Worm (Caenorhabditis elegans) whole organism, L3 larva: ENCODE data around the gene srh-134.
"Not testable (repeated sequence)": the region's sequence is repeated elsewhere in the genome, so short reads cannot be mapped to it uniquely, and the experiment has no call there.

Source experiments
- ZK546.5 ChIP-seq: sonication (generic microtip); optimal IDR thresholded peaks from 2 replicates; lab custom pipeline; 2017; ENCODE audit warnings: missing biosample characterization, missing genetic modification characterization
- aly-2 ChIP-seq: fragments of 150-350 bp; optimal IDR thresholded peaks from 2 replicates; lab custom pipeline; 2014; ENCODE audit warnings: missing biosample characterization, missing genetic modification characterization
- ama-1 ChIP-seq: fragments of 150-350 bp; optimal IDR thresholded peaks from 2 replicates; lab custom pipeline; 2018
- ceh-16 ChIP-seq: sonication (generic microtip); optimal IDR thresholded peaks from 2 replicates; lab custom pipeline; 2017; ENCODE audit warnings: missing biosample characterization, missing genetic modification characterization
- ceh-82 ChIP-seq: fragments of 150-350 bp; optimal IDR thresholded peaks from 2 replicates; lab custom pipeline; 2014; ENCODE audit warnings: missing biosample characterization, missing genetic modification characterization
- egl-27 ChIP-seq: sonication (generic microtip); optimal IDR thresholded peaks from 4 replicates; lab custom pipeline; 2017; ENCODE audit warnings: missing biosample characterization, missing genetic modification reagents, missing genetic modification characterization
- egl-5 ChIP-seq: fragments of 150-350 bp; optimal IDR thresholded peaks from 2 replicates; lab custom pipeline; 2017; ENCODE audit warnings: missing biosample characterization, missing genetic modification reagents, missing genetic modification characterization, inconsistent platforms
- elt-1 ChIP-seq: fragments of 150-350 bp; optimal IDR thresholded peaks from 2 replicates; lab custom pipeline; 2014; ENCODE audit warnings: missing biosample characterization, missing genetic modification characterization
- elt-2 ChIP-seq: sonication (generic microtip); optimal IDR thresholded peaks from 2 replicates; lab custom pipeline; 2016; ENCODE audit warnings: missing genetic modification reagents, mild to moderate bottlenecking, missing genetic modification characterization, missing compliant biosample characterization
- fkh-10 ChIP-seq: sonication (generic microtip); optimal IDR thresholded peaks from 2 replicates; lab custom pipeline; 2017; ENCODE audit warnings: missing biosample characterization, missing genetic modification reagents, missing genetic modification characterization
- fkh-2 ChIP-seq: fragments of 150-350 bp; optimal IDR thresholded peaks from 2 replicates; lab custom pipeline; 2014; ENCODE audit warnings: missing biosample characterization, missing genetic modification reagents, missing genetic modification characterization
- fos-1 ChIP-seq: fragments of 150-350 bp; optimal IDR thresholded peaks from 2 replicates; lab custom pipeline; 2014; ENCODE audit warnings: missing biosample characterization, missing genetic modification characterization
- jun-1 ChIP-seq: fragments of 150-350 bp; optimal IDR thresholded peaks from 2 replicates; lab custom pipeline; 2014; ENCODE audit warnings: missing biosample characterization, missing genetic modification reagents, missing genetic modification characterization
- lin-15B ChIP-seq: fragments of 150-350 bp; optimal IDR thresholded peaks from 2 replicates; lab custom pipeline; 2014; ENCODE audit warnings: missing biosample characterization, missing genetic modification characterization
- lsy-12 ChIP-seq: sonication (generic microtip); optimal IDR thresholded peaks from 2 replicates; lab custom pipeline; 2016; ENCODE audit warnings: mild to moderate bottlenecking, missing genetic modification characterization, missing compliant biosample characterization
- mdl-1 ChIP-seq: fragments of 150-350 bp; optimal IDR thresholded peaks from 2 replicates; lab custom pipeline; 2014; ENCODE audit warnings: missing biosample characterization, missing genetic modification characterization
- nfya-1 ChIP-seq: sonication (generic microtip); optimal IDR thresholded peaks from 2 replicates; lab custom pipeline; 2017; ENCODE audit warnings: missing genetic modification characterization, mild to moderate bottlenecking, missing compliant biosample characterization, antibody characterized with exemption, moderate library complexity; ENCODE audit not compliant: insufficient read depth
- nhr-11 ChIP-seq: fragments of 150-350 bp; optimal IDR thresholded peaks from 2 replicates; lab custom pipeline; 2014; ENCODE audit warnings: missing biosample characterization, missing genetic modification characterization
- nhr-12 ChIP-seq: fragments of 150-350 bp; optimal IDR thresholded peaks from 2 replicates; lab custom pipeline; 2014; ENCODE audit warnings: missing biosample characterization, missing genetic modification characterization
- nhr-23 ChIP-seq: fragments of 150-350 bp; optimal IDR thresholded peaks from 2 replicates; lab custom pipeline; 2014; ENCODE audit warnings: missing biosample characterization, missing genetic modification reagents, missing genetic modification characterization
- nhr-237 ChIP-seq: fragments of 150-350 bp; optimal IDR thresholded peaks from 2 replicates; lab custom pipeline; 2014; ENCODE audit warnings: missing biosample characterization, missing genetic modification characterization
- nhr-43 ChIP-seq: sonication (generic microtip); optimal IDR thresholded peaks from 2 replicates; lab custom pipeline; 2016; ENCODE audit warnings: mild to moderate bottlenecking, missing genetic modification characterization, missing compliant biosample characterization; ENCODE audit not compliant: poor library complexity, severe bottlenecking
- nhr-67 ChIP-seq: fragments of 150-350 bp; optimal IDR thresholded peaks from 2 replicates; lab custom pipeline; 2014; ENCODE audit warnings: missing biosample characterization, missing genetic modification characterization
- nhr-76 ChIP-seq: fragments of 150-350 bp; sonication (generic microtip); optimal IDR thresholded peaks from 5 replicates; lab custom pipeline; 2014; ENCODE audit warnings: missing biosample characterization, missing genetic modification characterization
- nhr-77 ChIP-seq: fragments of 150-350 bp; optimal IDR thresholded peaks from 2 replicates; lab custom pipeline; 2014; ENCODE audit warnings: missing biosample characterization, missing genetic modification characterization
- pha-4 ChIP-seq: fragments of 150-350 bp; optimal IDR thresholded peaks from 2 replicates; lab custom pipeline; 2014; ENCODE audit warnings: missing biosample characterization, missing genetic modification reagents, missing genetic modification characterization
- sea-2 ChIP-seq: fragments of 150-350 bp; sonication (generic microtip); optimal IDR thresholded peaks from 4 replicates; lab custom pipeline; 2014; ENCODE audit warnings: missing biosample characterization, missing genetic modification reagents, missing genetic modification characterization
- snpc-4 ChIP-seq: fragments of 150-350 bp; optimal IDR thresholded peaks from 2 replicates; lab custom pipeline; 2014; ENCODE audit warnings: missing biosample characterization, missing genetic modification characterization
- tbx-2 ChIP-seq: sonication (generic microtip); optimal IDR thresholded peaks from 2 replicates; lab custom pipeline; 2016; ENCODE audit warnings: mild to moderate bottlenecking, missing genetic modification characterization, missing compliant biosample characterization
- unc-62 ChIP-seq: fragments of 150-350 bp; sonication (generic microtip); optimal IDR thresholded peaks from 4 replicates; lab custom pipeline; 2014; ENCODE audit warnings: missing biosample characterization, missing genetic modification reagents, missing genetic modification characterization
- zag-1 ChIP-seq: fragments of 150-350 bp; optimal IDR thresholded peaks from 2 replicates; lab custom pipeline; 2014; ENCODE audit warnings: missing biosample characterization, missing genetic modification characterization
- ztf-11 ChIP-seq: fragments of 150-350 bp; optimal IDR thresholded peaks from 2 replicates; lab custom pipeline; 2014; ENCODE audit warnings: missing biosample characterization, missing genetic modification characterization
- ztf-4 ChIP-seq: fragments of 150-350 bp; optimal IDR thresholded peaks from 2 replicates; lab custom pipeline; 2014; ENCODE audit warnings: missing biosample characterization, missing genetic modification characterization

Gene srh-134

DNA sequence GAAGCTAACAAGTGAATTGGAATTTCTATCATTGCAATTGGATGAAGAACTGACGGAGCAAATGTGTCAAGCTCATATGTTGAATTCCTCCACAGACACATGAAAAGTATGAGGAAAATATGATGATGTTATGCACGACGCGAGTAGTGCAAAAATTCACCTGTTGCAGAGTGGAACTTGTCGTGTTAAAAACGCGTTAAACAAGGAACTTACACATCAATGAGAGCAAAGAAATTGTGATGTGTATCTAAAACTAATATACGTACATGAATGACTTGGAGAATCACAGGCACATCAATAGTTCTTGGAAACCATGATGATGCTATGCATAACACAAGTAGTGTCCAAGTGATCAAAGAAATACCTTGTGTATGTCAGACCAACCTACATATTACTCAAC lies at the start of gene srh-134:
Gene srh-134, minus strand, starts transcription at position 101 of the 400 bp plus-strand sequence.
- no peak for TF ChIP-seq ama-1 (lab: Kevin White, UChicago)
- TF ChIP-seq nhr-77 = no peak
- TF ChIP-seq elt-2 (tag; lab: Kevin White, UChicago) = no peak
- no peak for TF ChIP-seq nhr-43 (tag; lab: Kevin White, UChicago)
- TF ChIP-seq fos-1 (tag; lab: Kevin White, UChicago) = no peak
- no peak for TF ChIP-seq nhr-76
- TF ChIP-seq nhr-23 = no peak
- no peak for TF ChIP-seq zag-1 (tag; lab: Kevin White, UChicago)
- TF ChIP-seq sea-2 (GFP tag; lab: Kevin White, UChicago) = no peak
- TF ChIP-seq nfya-1 = no peak
- no peak for TF ChIP-seq fkh-2 (tag; lab: Kevin White, UChicago)

DNA sequence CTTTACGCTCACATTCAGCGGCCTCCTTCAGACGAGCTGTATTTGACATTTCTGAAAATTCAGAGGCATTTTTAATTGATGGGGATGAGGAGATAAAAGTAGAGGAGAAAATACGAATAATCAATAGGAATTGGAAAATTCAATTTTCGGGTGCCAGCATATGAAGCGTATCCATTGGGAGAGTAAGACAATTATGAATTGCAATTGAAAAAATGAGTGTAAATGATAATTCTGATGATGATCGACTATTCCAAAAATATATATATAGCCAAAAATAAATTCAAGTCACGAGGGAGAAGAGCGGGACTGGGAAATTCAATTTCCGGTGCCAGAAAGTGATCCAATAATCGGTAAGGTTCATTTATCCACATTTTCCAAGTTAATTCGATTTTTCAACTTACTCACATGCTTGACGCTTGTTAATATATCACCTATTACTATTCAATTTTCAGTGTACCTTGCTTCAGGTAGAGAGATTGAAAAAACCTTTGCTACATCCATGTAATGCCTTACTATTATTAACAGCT lies 49.2 kb upstream of the srh-134 start, which contains the start of gene Y59A8B.8:
Gene Y59A8B.8, minus strand, starts transcription at position 51 of the 527 bp plus-strand sequence.
- TF ChIP-seq pha-4 (tag; lab: Kevin White, UChicago) (no peak), ceh-16 (no peak), snpc-4 (tag; lab: Kevin White, UChicago) (no peak), fos-1 (tag; lab: Kevin White, UChicago) (no peak), ztf-4 (tag; lab: Kevin White, UChicago) (no peak), nhr-11 (tag; lab: Kevin White, UChicago) (no peak), ztf-11 (tag; lab: Kevin White, UChicago) (no peak)

DNA sequence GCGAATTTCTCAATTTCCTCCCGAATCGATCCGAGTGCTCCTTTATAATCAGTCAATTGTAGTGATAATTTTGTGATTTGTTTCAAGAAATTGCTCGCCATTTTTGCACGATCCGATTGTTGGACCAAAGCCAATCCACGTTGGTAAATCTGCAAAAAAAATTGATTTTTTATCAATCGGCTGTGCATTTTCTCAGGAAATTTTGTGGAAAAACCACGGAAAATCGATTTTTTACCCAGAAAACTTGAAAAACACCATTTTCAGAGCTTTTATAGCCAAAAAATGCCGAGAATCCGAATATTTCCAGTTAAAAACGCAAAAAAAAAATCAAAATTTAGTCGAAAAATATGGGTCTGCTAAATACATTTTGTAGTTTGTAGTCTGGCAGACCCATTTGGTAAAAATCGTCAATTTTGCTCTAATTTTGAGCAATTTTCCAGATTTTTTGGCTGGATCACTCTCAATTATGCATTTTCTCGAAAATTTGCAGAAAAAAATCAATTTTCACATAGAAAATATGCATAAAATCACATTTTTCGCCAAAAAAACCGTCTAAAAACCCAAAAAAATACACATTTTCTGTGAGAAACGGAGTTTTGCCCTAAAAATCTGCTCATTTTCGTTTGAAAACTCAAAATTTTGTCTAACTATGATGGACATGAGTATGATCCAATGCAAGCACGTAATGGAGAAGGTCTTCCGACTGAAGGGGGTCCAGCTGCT lies 38.3 kb upstream of the srh-134 start, which contains the start of the genes Y59A8B.25 and ebp-3:
Gene Y59A8B.25, minus strand, starts transcription at position 101 of the 723 bp plus-strand sequence.
Gene ebp-3, plus strand, starts transcription at position 673 of the 723 bp plus-strand sequence.
- not testable (repeated sequence) for TF ChIP-seq unc-62 (GFP tag; lab: Kevin White, UChicago); nhr-76; fos-1 (tag; lab: Kevin White, UChicago)
- TF ChIP-seq, all 47 proteins: peak for 0; not testable (repeated sequence) for 47

DNA sequence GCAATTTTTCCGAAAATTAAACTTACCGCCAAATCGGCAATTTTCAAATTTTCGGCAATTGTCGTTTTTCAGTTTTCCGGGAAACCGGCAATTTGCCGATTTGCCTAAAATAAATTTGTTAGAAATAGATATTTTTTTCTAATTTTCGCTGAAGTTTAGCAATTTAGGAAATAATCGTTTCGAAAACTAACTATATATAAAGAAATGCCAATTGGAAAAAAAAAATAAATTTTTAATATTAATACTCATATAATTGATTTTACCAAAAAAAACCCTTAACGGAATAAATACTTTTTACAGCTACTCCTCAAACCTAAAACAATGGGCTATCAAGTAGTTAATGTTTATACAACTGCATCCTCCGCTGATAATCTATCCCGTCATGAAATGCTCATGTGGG lies 26.1 kb upstream of the srh-134 start, which contains the start of gene ebp-1:
Gene ebp-1, plus strand, starts transcription at position 301 of the 400 bp plus-strand sequence.
- TF ChIP-seq nfya-1 = no peak
- no peak for TF ChIP-seq egl-27
- TF ChIP-seq egl-5 (tag; lab: Kevin White, UChicago) = no peak
- TF ChIP-seq nhr-76 = no peak
- no peak for TF ChIP-seq pha-4 (tag; lab: Kevin White, UChicago)
- TF ChIP-seq lin-15B (tag; lab: Kevin White, UChicago) = no peak
- TF ChIP-seq jun-1 (tag; lab: Kevin White, UChicago) = no peak
- TF ChIP-seq nhr-237 (tag; lab: Kevin White, UChicago) = no peak
- TF ChIP-seq nhr-43 (tag; lab: Kevin White, UChicago) = no peak
- no peak for TF ChIP-seq ZK546.5 (tag; lab: Kevin White, UChicago)
- TF ChIP-seq snpc-4 (tag; lab: Kevin White, UChicago) = no peak
- TF ChIP-seq tbx-2 (tag; lab: Kevin White, UChicago) = no peak
- no peak for TF ChIP-seq fkh-10 (GFP tag; lab: Kevin White, UChicago)
- TF ChIP-seq ama-1 (lab: Kevin White, UChicago) = no peak
- TF ChIP-seq nhr-12 (tag; lab: Kevin White, UChicago) = no peak
- TF ChIP-seq ceh-82 = no peak
- TF ChIP-seq nhr-23 = no peak
- TF ChIP-seq sea-2 (GFP tag; lab: Kevin White, UChicago) = no peak
- no peak for TF ChIP-seq mdl-1 (tag; lab: Kevin White, UChicago)

DNA sequence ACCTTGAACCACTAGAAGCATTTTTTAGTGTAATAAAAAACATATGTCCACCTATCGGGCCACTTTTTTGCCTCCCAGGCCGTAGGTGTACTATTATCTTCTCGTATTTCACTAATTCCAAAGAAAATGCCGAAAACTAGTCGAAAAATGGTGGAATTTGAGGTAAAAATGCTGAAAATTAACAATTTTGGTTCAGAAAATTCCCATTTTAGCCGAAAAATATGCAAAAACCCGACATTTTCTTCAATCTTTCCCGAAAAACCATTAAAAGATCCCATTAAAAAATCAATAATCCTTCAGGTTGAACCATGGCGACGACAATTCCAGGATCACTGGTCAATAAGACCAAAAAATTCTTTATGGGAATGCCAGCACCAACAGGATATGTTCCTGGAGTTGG lies 5.1 kb upstream of the srh-134 start, which contains the start of gene prp-6:
Gene prp-6, plus strand, starts transcription at position 301 of the 400 bp plus-strand sequence.
- no peak for TF ChIP-seq aly-2
- TF ChIP-seq nhr-43 (tag; lab: Kevin White, UChicago) = no peak
- no peak for TF ChIP-seq nhr-67 (tag; lab: Kevin White, UChicago)
- TF ChIP-seq lsy-12 (tag; lab: Kevin White, UChicago) = no peak
- TF ChIP-seq elt-1 (tag; lab: Kevin White, UChicago) = no peak
- TF ChIP-seq fkh-2 (tag; lab: Kevin White, UChicago) = no peak
